Fruit fly (Drosophila melanogaster) whole organism, embryonic: Measurements from ENCODE around the gene CG44174.

Experiments used
- Aef1 ChIP-seq: fragments of 200-800 bp; sonication (Bioruptor generic); IDR thresholded peaks from 3 replicates; pipeline ENCODE4 v1.3.6; 2022; ENCODE audit warnings: missing biosample characterization, missing genetic modification characterization
- Bgb ChIP-seq: fragments of 200-800 bp; sonication (Bioruptor generic); IDR thresholded peaks from 2 replicates; pipeline ENCODE4 v1.3.6; 2022; ENCODE audit warnings: missing biosample characterization, missing genetic modification characterization; ENCODE audit not compliant: partially characterized antibody
- CG10654 ChIP-seq: fragments of 200-800 bp; sonication (Bioruptor generic); optimal IDR thresholded peaks from 2 replicates; lab custom pipeline; 2016; ENCODE audit warnings: missing biosample characterization, missing genetic modification characterization
- CG12104 ChIP-seq: fragments of 200-800 bp; sonication (Bioruptor generic); optimal IDR thresholded peaks from 3 replicates; lab custom pipeline; 2016; ENCODE audit warnings: missing biosample characterization, missing genetic modification characterization
- CG12219 ChIP-seq: fragments of 200-800 bp; sonication (Bioruptor generic); optimal IDR thresholded peaks from 3 replicates; lab custom pipeline; 2018; ENCODE audit warnings: missing biosample characterization, mild to moderate bottlenecking, missing genetic modification characterization
- CG13123 ChIP-seq: fragments of 200-800 bp; sonication (Bioruptor generic); optimal IDR thresholded peaks from 2 replicates; lab custom pipeline; 2016; ENCODE audit warnings: missing biosample characterization, missing genetic modification characterization
- CG13424 ChIP-seq: fragments of 200-800 bp; sonication (Bioruptor generic); optimal IDR thresholded peaks from 2 replicates; lab custom pipeline; 2019; ENCODE audit warnings: missing biosample characterization, mild to moderate bottlenecking, missing genetic modification characterization, moderate library complexity
- CG14014 ChIP-seq: fragments of 200-800 bp; sonication (Bioruptor generic); IDR thresholded peaks from 2 replicates; pipeline ENCODE4 v1.3.6; 2022; ENCODE audit warnings: missing biosample characterization, missing genetic modification characterization
- CG1603 ChIP-seq: fragments of 200-800 bp; sonication (Bioruptor generic); optimal IDR thresholded peaks from 2 replicates; lab custom pipeline; 2019; ENCODE audit warnings: missing biosample characterization, mild to moderate bottlenecking, missing genetic modification characterization, moderate library complexity
- CG1647 ChIP-seq: fragments of 200-800 bp; sonication (Bioruptor generic); optimal IDR thresholded peaks from 3 replicates; lab custom pipeline; 2016; ENCODE audit warnings: missing biosample characterization, missing genetic modification characterization
- CG16815 ChIP-seq: fragments of 200-800 bp; sonication (Bioruptor generic); optimal IDR thresholded peaks from 3 replicates; lab custom pipeline; 2017; ENCODE audit warnings: missing biosample characterization, mild to moderate bottlenecking, missing genetic modification characterization
- CG17359 ChIP-seq: fragments of 200-800 bp; sonication (Bioruptor generic); optimal IDR thresholded peaks from 3 replicates; lab custom pipeline; 2018; ENCODE audit warnings: missing biosample characterization, mild to moderate bottlenecking, missing genetic modification characterization, moderate library complexity
- CG2120 ChIP-seq: fragments of 200-800 bp; sonication (Bioruptor generic); optimal IDR thresholded peaks from 3 replicates; lab custom pipeline; 2016; ENCODE audit warnings: missing biosample characterization, missing genetic modification characterization
- CG2678 ChIP-seq: fragments of 200-800 bp; sonication (Bioruptor generic); optimal IDR thresholded peaks from 3 replicates; lab custom pipeline; 2019; ENCODE audit warnings: missing biosample characterization, mild to moderate bottlenecking, missing genetic modification characterization, moderate library complexity
- CG2889 ChIP-seq: fragments of 200-800 bp; sonication (Bioruptor generic); IDR thresholded peaks from 3 replicates; pipeline ENCODE4 v1.3.6; 2022; ENCODE audit warnings: missing biosample characterization, missing genetic modification characterization
- CG30403 ChIP-seq: fragments of 200-800 bp; sonication (Bioruptor generic); optimal IDR thresholded peaks from 3 replicates; lab custom pipeline; 2016; ENCODE audit warnings: missing biosample characterization, missing genetic modification characterization
- CG33557 ChIP-seq: fragments of 200-800 bp; sonication (Bioruptor generic); optimal IDR thresholded peaks from 2 replicates; lab custom pipeline; 2019; ENCODE audit warnings: missing biosample characterization, mild to moderate bottlenecking, missing genetic modification characterization, moderate library complexity
- CG3407 ChIP-seq: fragments of 200-800 bp; sonication (Bioruptor generic); optimal IDR thresholded peaks from 2 replicates; lab custom pipeline; 2018; ENCODE audit warnings: missing biosample characterization, mild to moderate bottlenecking, missing genetic modification characterization
- CG6175 ChIP-seq: fragments of 200-800 bp; sonication (Bioruptor generic); IDR thresholded peaks from 3 replicates; pipeline ENCODE4 v1.3.6; 2022; ENCODE audit warnings: missing biosample characterization, missing genetic modification characterization
- CG7271 ChIP-seq: fragments of 200-800 bp; sonication (Bioruptor generic); optimal IDR thresholded peaks from 2 replicates; lab custom pipeline; 2018; ENCODE audit warnings: missing biosample characterization, mild to moderate bottlenecking, missing genetic modification characterization, moderate library complexity
- CG8089 ChIP-seq: fragments of 200-800 bp; sonication (Bioruptor generic); optimal IDR thresholded peaks from 3 replicates; lab custom pipeline; 2016; ENCODE audit warnings: missing biosample characterization, missing genetic modification characterization
- CG8478 ChIP-seq: fragments of >200 bp; optimal IDR thresholded peaks from 2 replicates; lab custom pipeline; 2018
- CG9876 ChIP-seq: fragments of 200-800 bp; sonication (Bioruptor generic); optimal IDR thresholded peaks from 2 replicates; lab custom pipeline; 2016; ENCODE audit warnings: missing biosample characterization, missing genetic modification characterization
- CG9932 ChIP-seq: fragments of 200-800 bp; sonication (Bioruptor generic); IDR thresholded peaks from 2 replicates; pipeline ENCODE4 v1.3.6; 2022; ENCODE audit warnings: missing biosample characterization, missing genetic modification characterization
- D19B ChIP-seq: fragments of 200-800 bp; sonication (Bioruptor generic); optimal IDR thresholded peaks from 2 replicates; lab custom pipeline; 2017; ENCODE audit warnings: missing biosample characterization, mild to moderate bottlenecking, missing genetic modification characterization
- Doc2 ChIP-seq: fragments of 200-800 bp; sonication (Bioruptor generic); IDR thresholded peaks from 2 replicates; pipeline ENCODE4 v1.3.6; 2022; ENCODE audit warnings: missing biosample characterization, missing genetic modification characterization
- E2f1 ChIP-seq: fragments of 200-800 bp; sonication (Bioruptor generic); IDR thresholded peaks from 2 replicates; pipeline ENCODE4 v1.3.6; 2022; ENCODE audit warnings: missing biosample characterization, missing genetic modification characterization
- Fer3 ChIP-seq: fragments of 200-800 bp; sonication (Bioruptor generic); optimal IDR thresholded peaks from 2 replicates; lab custom pipeline; 2018; ENCODE audit warnings: missing biosample characterization, mild to moderate bottlenecking, missing genetic modification characterization, moderate library complexity
- H15 ChIP-seq: fragments of 200-800 bp; sonication (Bioruptor generic); IDR thresholded peaks from 3 replicates; pipeline ENCODE4 v1.3.6; 2022; ENCODE audit warnings: missing biosample characterization, missing genetic modification characterization
- HLH4C ChIP-seq: fragments of 200-800 bp; sonication (Bioruptor generic); IDR thresholded peaks from 3 replicates; pipeline ENCODE4 v1.3.6; 2022; ENCODE audit warnings: missing biosample characterization, missing genetic modification characterization; ENCODE audit not compliant: partially characterized antibody
- HmgD ChIP-seq: fragments of 200-800 bp; sonication (Bioruptor generic); optimal IDR thresholded peaks from 3 replicates; lab custom pipeline; 2016; ENCODE audit warnings: missing biosample characterization, missing genetic modification characterization
- Kr ChIP-seq: fragments of 200-800 bp; sonication (Bioruptor generic); optimal IDR thresholded peaks from 2 replicates; lab custom pipeline; 2017; ENCODE audit warnings: missing biosample characterization, mild to moderate bottlenecking, missing genetic modification characterization
- NC2α ChIP-seq: fragments of 200-800 bp; sonication (Bioruptor generic); optimal IDR thresholded peaks from 2 replicates; lab custom pipeline; 2016; ENCODE audit warnings: missing biosample characterization, missing genetic modification characterization
- Oaz ChIP-seq: fragments of 200-800 bp; sonication (Bioruptor generic); IDR thresholded peaks from 2 replicates; pipeline ENCODE4 v1.3.6; 2022; ENCODE audit warnings: missing biosample characterization, missing genetic modification characterization
- Optix ChIP-seq: fragments of 200-800 bp; sonication (Bioruptor generic); IDR thresholded peaks from 3 replicates; pipeline ENCODE4 v1.3.6; 2022; ENCODE audit warnings: missing biosample characterization, missing genetic modification characterization
- Sin3A ChIP-seq: fragments of >200 bp; optimal IDR thresholded peaks from 2 replicates; lab custom pipeline; 2018
- Vsx1 ChIP-seq: fragments of 200-800 bp; sonication (Bioruptor generic); optimal IDR thresholded peaks from 2 replicates; lab custom pipeline; 2017; ENCODE audit warnings: missing biosample characterization, mild to moderate bottlenecking, missing genetic modification characterization, missing genetic modification reagents
- corto ChIP-seq: fragments of 200-800 bp; sonication (Bioruptor generic); optimal IDR thresholded peaks from 2 replicates; lab custom pipeline; 2016; ENCODE audit warnings: missing biosample characterization, mild to moderate bottlenecking, missing genetic modification characterization, moderate library complexity
- eyg ChIP-seq: fragments of 200-800 bp; sonication (Bioruptor generic); optimal IDR thresholded peaks from 3 replicates; lab custom pipeline; 2016; ENCODE audit warnings: missing biosample characterization, missing genetic modification characterization
- fru ChIP-seq: fragments of >200 bp; optimal IDR thresholded peaks from 2 replicates; lab custom pipeline; 2017
- gsb ChIP-seq: fragments of 200-800 bp; sonication (Bioruptor generic); IDR thresholded peaks from 2 replicates; pipeline ENCODE4 v1.3.6; 2022; ENCODE audit warnings: missing biosample characterization, missing genetic modification characterization
- jigr1 ChIP-seq: fragments of 200-800 bp; sonication (Bioruptor generic); IDR thresholded peaks from 3 replicates; pipeline ENCODE4 v1.3.6; 2022; ENCODE audit warnings: missing biosample characterization, missing genetic modification characterization
- nau ChIP-seq: fragments of 200-800 bp; sonication (Bioruptor generic); optimal IDR thresholded peaks from 3 replicates; lab custom pipeline; 2017; ENCODE audit warnings: missing biosample characterization, mild to moderate bottlenecking, missing genetic modification characterization, missing genetic modification reagents
- p53 ChIP-seq: fragments of 200-800 bp; sonication (Bioruptor generic); optimal IDR thresholded peaks from 2 replicates; lab custom pipeline; 2016; ENCODE audit warnings: missing biosample characterization, missing genetic modification characterization
- run ChIP-seq: fragments of 200-800 bp; sonication (Bioruptor generic); optimal IDR thresholded peaks from 3 replicates; lab custom pipeline; 2018; ENCODE audit warnings: missing biosample characterization, mild to moderate bottlenecking, missing genetic modification characterization
- sc ChIP-seq, 3 experiments: fragments of >200 bp in 2 of 3; fragments of 200-800 bp in 1 of 3; sonication (Bioruptor generic) in 1 of 3; optimal IDR thresholded peaks; 2 replicates in 2 of 3; 3 replicates in 1 of 3; lab custom pipeline; 2017; ENCODE audit warnings: mild to moderate bottlenecking in 1 of 3, missing biosample characterization in 1 of 3, missing genetic modification characterization in 1 of 3, missing genetic modification reagents in 1 of 3
- sna ChIP-seq: fragments of 200-800 bp; sonication (Bioruptor generic); IDR thresholded peaks from 2 replicates; pipeline ENCODE4 v1.3.6; 2022; ENCODE audit warnings: missing biosample characterization, missing genetic modification characterization; ENCODE audit not compliant: partially characterized antibody
- sob ChIP-seq: fragments of 200-800 bp; sonication (Bioruptor generic); IDR thresholded peaks from 2 replicates; pipeline ENCODE4 v1.3.6; 2022; ENCODE audit warnings: missing biosample characterization, missing genetic modification characterization
- stc ChIP-seq: fragments of 200-800 bp; sonication (Bioruptor generic); IDR thresholded peaks from 2 replicates; pipeline ENCODE4 v1.3.6; 2022; ENCODE audit warnings: missing biosample characterization, missing genetic modification characterization
- stwl ChIP-seq: fragments of 200-800 bp; sonication (Bioruptor generic); optimal IDR thresholded peaks from 3 replicates; lab custom pipeline; 2018; ENCODE audit warnings: missing biosample characterization, mild to moderate bottlenecking, missing genetic modification characterization, moderate library complexity
- vnd ChIP-seq: fragments of 200-800 bp; sonication (Bioruptor generic); IDR thresholded peaks from 3 replicates; pipeline ENCODE4 v1.3.6; 2022; ENCODE audit warnings: missing biosample characterization, missing genetic modification characterization; ENCODE audit not compliant: partially characterized antibody

The CG44174 gene

DNA sequence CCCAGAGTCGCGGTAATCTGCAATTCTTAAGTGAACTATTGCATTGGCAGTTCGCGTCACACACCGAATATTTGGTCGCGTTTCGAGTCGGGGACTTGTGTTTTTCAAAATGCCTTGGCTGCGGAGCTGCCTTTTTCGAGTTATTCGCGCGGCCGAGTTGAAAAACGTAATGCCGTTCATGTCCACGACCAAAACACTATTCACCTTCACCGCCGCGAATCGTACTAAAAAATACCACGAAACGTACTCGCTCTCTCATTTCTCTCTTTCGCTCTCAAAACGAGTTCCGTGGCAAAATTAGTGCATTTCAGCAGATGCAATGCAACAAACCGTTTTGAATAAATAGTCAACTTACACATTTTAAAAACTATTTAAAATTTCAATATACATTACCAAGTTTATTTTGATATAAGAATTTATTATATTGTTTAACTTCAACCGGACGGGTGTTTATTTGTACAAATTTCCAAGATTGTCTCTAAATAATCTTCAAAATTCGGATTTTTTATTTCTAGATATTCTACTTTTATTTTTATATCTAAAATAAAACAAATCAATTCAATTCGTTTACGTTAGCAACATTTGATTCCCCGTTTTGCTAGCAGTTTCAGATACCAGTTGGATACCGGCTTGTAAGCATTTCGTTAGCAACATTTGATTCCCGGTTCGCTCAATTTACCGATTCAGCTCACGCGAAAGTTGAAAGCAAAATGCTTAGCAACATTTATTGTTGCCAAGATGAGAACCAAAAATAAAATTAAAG lies 28.7 kb upstream of the CG44174 start, which contains the start of gene Delta (continued):
- TF ChIP-seq HLH4C (GFP tag; lab: Robert Waterston, UW) (no peak), stc (GFP tag; lab: Robert Waterston, UW) (no peak), p53 (no peak), Bgb (GFP tag; lab: Robert Waterston, UW) (peak; percentile 36; the same call in 1 of the 2 replicates), CG2678 (tag; lab: Kevin White, UChicago) (no peak), fru (lab: Kevin White, UChicago) (no peak), CG7271 (tag; lab: Kevin White, UChicago) (peak; percentile 61), CG6175 (GFP tag; lab: Robert Waterston, UW) (no peak), CG1647 (GFP tag; lab: Kevin White, UChicago) (no peak), corto (no peak), Doc2 (GFP tag; lab: Robert Waterston, UW) (no peak), nau (GFP tag; lab: Kevin White, UChicago) (no peak), H15 (no peak), D19B (no peak), CG1603 (tag; lab: Kevin White, UChicago) (peak; percentile 34), sna (GFP tag; lab: Robert Waterston, UW) (no peak), CG2120 (GFP tag; lab: Kevin White, UChicago) (no peak), CG13123 (no peak), CG8089 (GFP tag; lab: Kevin White, UChicago) (no peak), CG16815 (no peak), CG10654 (GFP tag; lab: Kevin White, UChicago) (no peak), CG13424 (tag; lab: Kevin White, UChicago) (no peak), vnd (GFP tag; lab: Robert Waterston, UW) (no peak), CG9876 (GFP tag; lab: Kevin White, UChicago) (no peak), Vsx1 (no peak), Oaz (GFP tag; lab: Robert Waterston, UW) (no peak), CG30403 (GFP tag; lab: Kevin White, UChicago) (no peak), CG2889 (GFP tag; lab: Robert Waterston, UW) (no peak), stwl (peak; percentile 60), CG12219 (GFP tag; lab: Kevin White, UChicago) (no peak), CG9932 (GFP tag; lab: Robert Waterston, UW) (no peak), CG14014 (GFP tag; lab: Robert Waterston, UW) (no peak), Sin3A (no peak), run (tag; lab: Kevin White, UChicago) (no peak), HmgD (GFP tag; lab: Kevin White, UChicago) (no peak), CG17359 (tag; lab: Kevin White, UChicago) (no peak), sob (no peak), Fer3 (tag; lab: Kevin White, UChicago) (no peak), Aef1 (GFP tag; lab: Robert Waterston, UW) (no peak), CG12104 (GFP tag; lab: Kevin White, UChicago) (no peak), sc (optimal IDR thresholded peaks at IDR 0.05; lab: Kevin White, UChicago) (no peak), sc (GFP tag; optimal IDR thresholded peaks at IDR 0.05; lab: Kevin White, UChicago) (no peak), Optix (GFP tag; lab: Robert Waterston, UW) (no peak), E2f1 (no peak), CG33557 (GFP tag; lab: Kevin White, UChicago) (peak; percentile 27), eyg (GFP tag; lab: Kevin White, UChicago) (no peak), jigr1 (no peak), NC2α (GFP tag; lab: Kevin White, UChicago) (no peak), gsb (GFP tag; lab: Robert Waterston, UW) (no peak), Kr (GFP tag; lab: Kevin White, UChicago) (no peak), CG8478 (lab: Kevin White, UChicago) (no peak), CG3407 (GFP tag; lab: Kevin White, UChicago) (no peak)
